Worm (Caenorhabditis elegans) whole organism, young adult: Measurements from ENCODE around the gene W02D7.12.

Experiments used
- B0035.1 ChIP-seq: sonication (generic microtip); optimal IDR thresholded peaks from 2 replicates; lab custom pipeline; 2016; ENCODE audit warnings: missing genetic modification characterization, mild to moderate bottlenecking, missing compliant biosample characterization, missing genotype, missing genetic modification reagents
- B0336.3 ChIP-seq: fragments of 200-800 bp; sonication (Bioruptor generic); IDR thresholded peaks from 2 replicates; pipeline ENCODE4 v1.3.6; 2022; ENCODE audit warnings: missing genetic modification characterization, missing compliant biosample characterization
- F39B2.1 ChIP-seq: fragments of 200-800 bp; sonication (Bioruptor generic); IDR thresholded peaks from 2 replicates; pipeline ENCODE4 v1.3.6; 2022; ENCODE audit warnings: missing genetic modification reagents, missing genetic modification characterization, missing compliant biosample characterization
- F57A8.1 ChIP-seq: fragments of 200-800 bp; sonication (Bioruptor generic); optimal IDR thresholded peaks from 2 replicates; lab custom pipeline; 2018; ENCODE audit warnings: mild to moderate bottlenecking, missing genetic modification characterization, moderate library complexity, missing compliant biosample characterization
- Y53G8AR.9 ChIP-seq: fragments of 200-800 bp; sonication (Bioruptor generic); conservative IDR thresholded peaks from 2 replicates; pipeline ENCODE4 v1.3.6; 2022; ENCODE audit warnings: missing genetic modification reagents, missing genetic modification characterization, missing compliant biosample characterization
- Y79H2A.3 ChIP-seq: fragments of 200-800 bp; sonication (Bioruptor generic); conservative IDR thresholded peaks from 2 replicates; pipeline ENCODE4 v1.3.6; 2022; ENCODE audit warnings: missing genetic modification reagents, missing genetic modification characterization, missing compliant biosample characterization
- akir-1 ChIP-seq: fragments of 200-800 bp; sonication (Bioruptor generic); optimal IDR thresholded peaks from 2 replicates; lab custom pipeline; 2018; ENCODE audit warnings: mild to moderate bottlenecking, missing genetic modification characterization, moderate library complexity, missing compliant biosample characterization
- bed-1 ChIP-seq: fragments of 200-800 bp; sonication (Bioruptor generic); IDR thresholded peaks from 2 replicates; pipeline ENCODE4 v1.3.6; 2022; ENCODE audit warnings: missing genetic modification reagents, missing genetic modification characterization, missing compliant biosample characterization
- bed-2 ChIP-seq: fragments of 200-800 bp; sonication (Bioruptor generic); IDR thresholded peaks from 2 replicates; pipeline ENCODE4 v1.3.6; 2022; ENCODE audit warnings: missing genetic modification reagents, missing genetic modification characterization, missing compliant biosample characterization
- cebp-1 ChIP-seq, 2 experiments: fragments of 200-800 bp in 1 of 2; sonication (Bioruptor generic) in 1 of 2; sonication (generic microtip) in 1 of 2; IDR thresholded peaks in 1 of 2; optimal IDR thresholded peaks in 1 of 2; 2 replicates each; pipeline versions ENCODE4 v1.3.6 to Lab custom; 2017 to 2022; ENCODE audit warnings: missing compliant biosample characterization in 2 of 2, missing genetic modification characterization in 2 of 2, mild to moderate bottlenecking in 1 of 2, missing genetic modification reagents in 1 of 2, moderate library complexity in 1 of 2
- ceh-27 ChIP-seq: fragments of 200-800 bp; sonication (Bioruptor generic); optimal IDR thresholded peaks from 2 replicates; lab custom pipeline; 2018; ENCODE audit warnings: mild to moderate bottlenecking, missing genetic modification characterization, moderate library complexity, missing compliant biosample characterization
- ceh-40 ChIP-seq: fragments of 200-800 bp; sonication (Bioruptor generic); IDR thresholded peaks from 2 replicates; pipeline ENCODE4 v1.3.6; 2022; ENCODE audit warnings: missing genetic modification characterization, missing compliant biosample characterization
- ceh-58 ChIP-seq: fragments of 200-800 bp; sonication (Bioruptor generic); IDR thresholded peaks from 2 replicates; pipeline ENCODE4 v1.3.6; 2022; ENCODE audit warnings: missing genetic modification characterization, missing compliant biosample characterization
- ceh-91 ChIP-seq: fragments of 200-800 bp; sonication (Bioruptor generic); IDR thresholded peaks from 2 replicates; pipeline ENCODE4 v1.3.6; 2022; ENCODE audit warnings: missing genetic modification reagents, missing genetic modification characterization, missing compliant biosample characterization
- die-1 ChIP-seq: sonication (generic microtip); optimal IDR thresholded peaks from 2 replicates; lab custom pipeline; 2016; ENCODE audit warnings: missing genotype, mild to moderate bottlenecking, missing genetic modification characterization, missing compliant biosample characterization
- dpff-1 ChIP-seq: sonication (generic microtip); optimal IDR thresholded peaks from 2 replicates; lab custom pipeline; 2017; ENCODE audit warnings: mild to moderate bottlenecking, missing genetic modification characterization, missing compliant biosample characterization
- dpl-1 ChIP-seq: fragments of 150-350 bp; optimal IDR thresholded peaks from 2 replicates; lab custom pipeline; 2014; ENCODE audit warnings: missing biosample characterization, missing genetic modification reagents, missing genetic modification characterization
- egrh-3 ChIP-seq: fragments of 200-800 bp; sonication (Bioruptor generic); IDR thresholded peaks from 2 replicates; pipeline ENCODE4 v1.3.6; 2022; ENCODE audit warnings: missing genetic modification reagents, missing genetic modification characterization, missing compliant biosample characterization
- hlh-12 ChIP-seq: sonication (generic microtip); optimal IDR thresholded peaks from 2 replicates; lab custom pipeline; 2016; ENCODE audit warnings: missing genetic modification characterization, missing compliant biosample characterization
- hlh-26 ChIP-seq: fragments of 200-800 bp; sonication (Bioruptor generic); conservative IDR thresholded peaks from 2 replicates; pipeline ENCODE4 v1.3.6; 2022; ENCODE audit warnings: missing genetic modification reagents, missing genetic modification characterization, missing compliant biosample characterization
- let-526 ChIP-seq: fragments of 200-800 bp; sonication (Bioruptor generic); IDR thresholded peaks from 2 replicates; pipeline ENCODE4 v1.3.6; 2022; ENCODE audit warnings: missing genetic modification reagents, missing genetic modification characterization, missing compliant biosample characterization
- let-607 ChIP-seq, 2 experiments: fragments of 200-800 bp in 1 of 2; sonication (Bioruptor generic) in 1 of 2; sonication (generic microtip) in 1 of 2; optimal IDR thresholded peaks; 2 replicates each; lab custom pipeline; 2016 to 2018; ENCODE audit warnings: mild to moderate bottlenecking in 2 of 2, missing compliant biosample characterization in 2 of 2, missing genetic modification characterization in 2 of 2, moderate library complexity in 2 of 2, missing genotype in 1 of 2
- lin-26 ChIP-seq: fragments of 200-800 bp; sonication (Bioruptor generic); IDR thresholded peaks from 2 replicates; pipeline ENCODE4 v1.3.6; 2022; ENCODE audit warnings: missing genetic modification reagents, missing genetic modification characterization, missing compliant biosample characterization
- lin-54 ChIP-seq: fragments of 200-800 bp; sonication (Bioruptor generic); optimal IDR thresholded peaks from 2 replicates; lab custom pipeline; 2018; ENCODE audit warnings: mild to moderate bottlenecking, missing genetic modification characterization, missing compliant biosample characterization
- nfya-2 ChIP-seq: fragments of 200-800 bp; sonication (Bioruptor generic); IDR thresholded peaks from 2 replicates; pipeline ENCODE4 v1.3.6; 2022; ENCODE audit warnings: missing genetic modification reagents, missing genetic modification characterization, missing compliant biosample characterization
- nhr-179 ChIP-seq: sonication (generic microtip); optimal IDR thresholded peaks from 2 replicates; lab custom pipeline; 2016; ENCODE audit warnings: mild to moderate bottlenecking, missing genetic modification characterization, missing compliant biosample characterization
- nhr-80 ChIP-seq: sonication (generic microtip); optimal IDR thresholded peaks from 2 replicates; lab custom pipeline; 2016; ENCODE audit warnings: missing genetic modification characterization, missing compliant biosample characterization
- nhr-90 ChIP-seq: sonication (generic microtip); optimal IDR thresholded peaks from 2 replicates; lab custom pipeline; 2016; ENCODE audit warnings: missing genotype, mild to moderate bottlenecking, missing genetic modification characterization, missing compliant biosample characterization
- rcor-1 ChIP-seq: fragments of 200-800 bp; sonication (Bioruptor generic); IDR thresholded peaks from 2 replicates; pipeline ENCODE4 v1.3.6; 2022; ENCODE audit warnings: missing genetic modification reagents, missing genetic modification characterization, missing compliant biosample characterization
- rec-8 ChIP-seq, 2 experiments: sonication (generic microtip); optimal IDR thresholded peaks; 2 replicates each; lab custom pipeline; 2016; ENCODE audit warnings: mild to moderate bottlenecking in 2 of 2, missing genetic modification characterization in 2 of 2, missing genetic modification reagents in 2 of 2, missing genotype in 2 of 2, missing biosample characterization in 1 of 2, missing compliant biosample characterization in 1 of 2, moderate library complexity in 1 of 2
- repo-1 ChIP-seq: sonication (generic microtip); optimal IDR thresholded peaks from 2 replicates; lab custom pipeline; 2017; ENCODE audit warnings: mild to moderate bottlenecking, missing genetic modification characterization, missing compliant biosample characterization
- rpc-1 ChIP-seq, 2 experiments: fragments of 150-350 bp in 1 of 2; sonication (generic microtip) in 1 of 2; optimal IDR thresholded peaks; 2 replicates each; lab custom pipeline; 2014 to 2018; ENCODE audit warnings: missing biosample characterization in 1 of 2, missing genetic modification characterization in 1 of 2, missing genetic modification reagents in 1 of 2, missing genotype in 1 of 2
- sdz-38 ChIP-seq: sonication (generic microtip); optimal IDR thresholded peaks from 2 replicates; lab custom pipeline; 2016; ENCODE audit warnings: missing genotype, missing genetic modification characterization, missing compliant biosample characterization
- sea-2 ChIP-seq: fragments of 200-800 bp; sonication (Bioruptor generic); IDR thresholded peaks from 2 replicates; pipeline ENCODE4 v1.3.6; 2022; ENCODE audit warnings: missing genetic modification characterization, missing compliant biosample characterization
- tbx-9 ChIP-seq: sonication (generic microtip); optimal IDR thresholded peaks from 2 replicates; lab custom pipeline; 2016; ENCODE audit warnings: borderline replicate concordance, missing genetic modification characterization, inconsistent platforms, missing compliant biosample characterization
- tlf-1 ChIP-seq: fragments of 200-800 bp; sonication (Bioruptor generic); optimal IDR thresholded peaks from 2 replicates; lab custom pipeline; 2018; ENCODE audit warnings: mild to moderate bottlenecking, missing genetic modification characterization, missing compliant biosample characterization
- unc-130 ChIP-seq: sonication (generic microtip); optimal IDR thresholded peaks from 2 replicates; lab custom pipeline; 2016; ENCODE audit warnings: missing genetic modification reagents, missing genetic modification characterization, missing compliant biosample characterization
- ztf-3 ChIP-seq: fragments of 200-800 bp; sonication (Bioruptor generic); optimal IDR thresholded peaks from 2 replicates; lab custom pipeline; 2018; ENCODE audit warnings: mild to moderate bottlenecking, missing genetic modification characterization, missing compliant biosample characterization

Gene W02D7.12

DNA sequence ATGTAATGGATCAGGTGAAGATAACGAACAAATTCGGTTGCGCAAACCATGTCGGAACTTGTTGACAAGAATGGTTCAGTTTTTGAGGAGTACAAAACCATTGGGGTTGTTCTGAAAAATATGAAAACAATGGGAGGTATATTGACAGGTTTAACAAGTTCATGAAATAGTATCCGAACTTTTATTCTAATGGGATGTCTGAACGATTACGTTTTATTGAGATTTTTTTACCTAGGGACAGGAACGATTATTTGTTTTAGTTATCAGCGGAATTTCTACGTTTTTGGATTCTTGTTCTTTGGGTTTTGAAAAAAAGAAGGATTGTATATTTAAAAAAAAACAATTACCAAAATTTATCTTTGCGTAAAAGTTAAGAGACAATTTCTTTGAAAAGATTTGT is 30.5 kb upstream of the W02D7.12 start, which contains the start of gene str-135:
Gene str-135 (minus strand): TSS at position 101 of the 400 bp plus-strand sequence.
- no peak for TF ChIP-seq sea-2
- no peak for TF ChIP-seq ztf-3 (GFP tag; lab: Kevin White, UChicago)
- TF ChIP-seq B0336.3 (GFP tag; lab: Robert Waterston, UW): no peak
- no peak for TF ChIP-seq repo-1 (tag; lab: Kevin White, UChicago)
- TF ChIP-seq rcor-1: no peak
- TF ChIP-seq sdz-38 (tag; lab: Kevin White, UChicago): no peak
- TF ChIP-seq rec-8 (tag; optimal IDR thresholded peaks at IDR 0.05; lab: Kevin White, UChicago): no peak
- no peak for TF ChIP-seq egrh-3 (GFP tag; lab: Robert Waterston, UW)
- TF ChIP-seq hlh-12: no peak
- TF ChIP-seq ceh-91 (GFP tag; lab: Robert Waterston, UW): no peak
- no peak for TF ChIP-seq dpff-1
- no peak for TF ChIP-seq nhr-179 (tag; lab: Kevin White, UChicago)
- TF ChIP-seq cebp-1 (GFP tag; IDR thresholded peaks at IDR 0.05; lab: Robert Waterston, UW): no peak
- no peak for TF ChIP-seq cebp-1 (tag; optimal IDR thresholded peaks at IDR 0.05; lab: Kevin White, UChicago)
- no peak for TF ChIP-seq B0035.1 (tag; lab: Kevin White, UChicago)
- no peak for TF ChIP-seq ceh-40 (GFP tag; lab: Robert Waterston, UW)
- no peak for TF ChIP-seq nhr-90 (tag; lab: Kevin White, UChicago)
- TF ChIP-seq ceh-27 (GFP tag; lab: Kevin White, UChicago): no peak
- TF ChIP-seq die-1: no peak
- no peak for TF ChIP-seq ceh-58 (GFP tag; lab: Robert Waterston, UW)
- TF ChIP-seq lin-54 (GFP tag; lab: Kevin White, UChicago): no peak

DNA sequence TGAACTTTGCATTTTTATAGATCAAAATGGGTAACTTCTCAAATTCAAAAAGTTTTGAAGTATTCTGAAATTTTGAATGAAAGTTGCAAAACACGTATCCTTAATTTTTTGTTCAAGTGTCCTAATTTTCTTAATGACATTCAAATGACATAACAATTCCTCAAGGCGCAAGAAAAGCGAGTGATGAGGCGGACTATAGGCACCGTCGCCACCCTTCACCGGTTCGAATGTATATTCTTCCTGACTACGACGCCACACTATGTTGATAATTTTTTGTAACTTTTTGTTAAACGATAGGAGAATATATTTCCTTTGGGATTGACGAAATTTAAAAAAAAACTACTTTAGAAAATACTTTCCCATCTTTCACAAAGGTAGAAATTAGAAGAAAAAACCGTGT is 29.7 kb upstream of the W02D7.12 start:
- no peak for TF ChIP-seq let-526 (GFP tag; lab: Robert Waterston, UW)
- TF ChIP-seq bed-2 (GFP tag; lab: Robert Waterston, UW): no peak
- TF ChIP-seq tlf-1 (GFP tag; lab: Kevin White, UChicago): no peak
- TF ChIP-seq lin-26: no peak

ce11 chrV:8282933-8283332 is 28.4 kb upstream of the W02D7.12 start:
- TF ChIP-seq cebp-1 (GFP tag; IDR thresholded peaks at IDR 0.05; lab: Robert Waterston, UW): no peak
- no peak for TF ChIP-seq cebp-1 (tag; optimal IDR thresholded peaks at IDR 0.05; lab: Kevin White, UChicago)
- TF ChIP-seq nhr-80 (tag; lab: Kevin White, UChicago): peak; percentile 35
- no peak for TF ChIP-seq dpl-1 (GFP tag; lab: Kevin White, UChicago)
- no peak for TF ChIP-seq bed-1
- TF ChIP-seq let-607 (tag; optimal IDR thresholded peaks at IDR 0.05; lab: Kevin White, UChicago): peak in 1 of 2 experiments; percentile 52
- TF ChIP-seq F39B2.1 (GFP tag; lab: Robert Waterston, UW): no peak

DNA sequence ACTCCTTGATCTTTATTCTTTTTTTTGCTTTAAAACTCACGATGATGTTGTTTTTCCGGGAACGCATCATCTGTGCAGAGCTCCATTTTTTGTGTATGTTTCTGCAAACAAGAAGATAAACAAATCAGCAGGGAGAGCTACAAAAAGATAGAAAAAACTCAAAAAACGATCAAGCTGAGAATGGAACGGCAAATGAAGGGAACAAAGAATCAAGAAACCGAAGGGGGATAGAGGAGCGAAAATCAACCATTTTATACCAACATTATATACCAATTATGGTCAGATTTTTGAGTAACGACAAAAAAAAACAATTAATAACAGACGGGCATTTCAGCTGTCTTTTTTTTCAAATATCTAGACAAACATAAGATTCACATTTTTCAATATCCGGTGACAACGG is 26.5 kb upstream of the W02D7.12 start, which contains the start of gene slc-17.5:
Gene slc-17.5 (minus strand): TSS at position 101 of the 400 bp plus-strand sequence.
- no peak for TF ChIP-seq dpl-1 (GFP tag; lab: Kevin White, UChicago)
- no peak for TF ChIP-seq rpc-1 (optimal IDR thresholded peaks at IDR 0.05; lab: Kevin White, UChicago)
- TF ChIP-seq rpc-1 (tag; optimal IDR thresholded peaks at IDR 0.05; lab: Kevin White, UChicago): no peak
- no peak for TF ChIP-seq bed-2 (GFP tag; lab: Robert Waterston, UW)
- no peak for TF ChIP-seq F57A8.1
- no peak for TF ChIP-seq let-607 (tag; optimal IDR thresholded peaks at IDR 0.05; lab: Kevin White, UChicago)
- no peak for TF ChIP-seq tbx-9 (tag; lab: Kevin White, UChicago)
- no peak for TF ChIP-seq nfya-2
- TF ChIP-seq Y53G8AR.9: no peak
- no peak for TF ChIP-seq akir-1 (GFP tag; lab: Kevin White, UChicago)
- TF ChIP-seq hlh-26 (GFP tag; lab: Robert Waterston, UW): no peak
- no peak for TF ChIP-seq unc-130 (GFP tag; lab: Kevin White, UChicago)
- no peak for TF ChIP-seq Y79H2A.3
